Fruit fly (Drosophila melanogaster) whole organism, prepupa: ENCODE results near the gene mtDNA-helicase.

Experiments
- CG10631 ChIP-seq: fragments of 200-800 bp; sonication (Bioruptor generic); optimal IDR thresholded peaks from 2 replicates; lab custom pipeline; 2016; ENCODE audit warnings: missing biosample characterization, missing genetic modification characterization
- CG10669 ChIP-seq: fragments of 200-800 bp; sonication (Bioruptor generic); optimal IDR thresholded peaks from 3 replicates; lab custom pipeline; 2018; ENCODE audit warnings: missing biosample characterization, mild to moderate bottlenecking, missing genetic modification characterization, moderate library complexity
- CG11762 ChIP-seq: fragments of 200-800 bp; sonication (Bioruptor generic); optimal IDR thresholded peaks from 3 replicates; lab custom pipeline; 2016; ENCODE audit warnings: missing biosample characterization, missing genetic modification characterization; ENCODE audit not compliant: insufficient read depth
- CG1621 ChIP-seq: fragments of 200-800 bp; sonication (Bioruptor generic); optimal IDR thresholded peaks from 3 replicates; lab custom pipeline; 2018; ENCODE audit warnings: missing biosample characterization, mild to moderate bottlenecking, missing genetic modification characterization
- CG16779 ChIP-seq: fragments of 200-800 bp; sonication (Bioruptor generic); optimal IDR thresholded peaks from 3 replicates; lab custom pipeline; 2017; ENCODE audit warnings: missing biosample characterization, mild to moderate bottlenecking, missing genetic modification characterization
- CG3032 ChIP-seq: fragments of 200-800 bp; optimal IDR thresholded peaks from 2 replicates; lab custom pipeline; 2019; ENCODE audit warnings: missing biosample characterization, mild to moderate bottlenecking, missing genetic modification characterization, moderate library complexity
- CG32006 ChIP-seq: fragments of 200-800 bp; sonication (Bioruptor generic); optimal IDR thresholded peaks from 3 replicates; lab custom pipeline; 2017; ENCODE audit warnings: missing biosample characterization, mild to moderate bottlenecking, missing genetic modification characterization
- CG3919 ChIP-seq: fragments of 200-800 bp; sonication (Bioruptor generic); optimal IDR thresholded peaks from 3 replicates; lab custom pipeline; 2016; ENCODE audit warnings: missing biosample characterization, missing genetic modification characterization
- CG6276 ChIP-seq: fragments of 200-800 bp; sonication (Bioruptor generic); optimal IDR thresholded peaks from 2 replicates; lab custom pipeline; 2017; ENCODE audit warnings: missing biosample characterization, mild to moderate bottlenecking, missing genetic modification characterization
- CG6854 ChIP-seq: fragments of 200-800 bp; sonication (Bioruptor generic); optimal IDR thresholded peaks from 2 replicates; lab custom pipeline; 2017; ENCODE audit warnings: missing biosample characterization, mild to moderate bottlenecking, missing genetic modification characterization
- CG7368 ChIP-seq: fragments of 200-800 bp; sonication (Bioruptor generic); optimal IDR thresholded peaks from 3 replicates; lab custom pipeline; 2016; ENCODE audit warnings: missing biosample characterization, missing genetic modification characterization
- CG8119 ChIP-seq: fragments of 200-800 bp; sonication (Bioruptor generic); IDR thresholded peaks from 3 replicates; pipeline ENCODE4 v1.3.6; 2022; ENCODE audit warnings: missing biosample characterization, missing genetic modification characterization
- CG8319 ChIP-seq: fragments of 200-800 bp; sonication (Bioruptor generic); optimal IDR thresholded peaks from 3 replicates; lab custom pipeline; 2016; ENCODE audit warnings: missing biosample characterization, missing genetic modification characterization
- CG8632 ChIP-seq: fragments of 200-800 bp; sonication (Bioruptor generic); optimal IDR thresholded peaks from 3 replicates; lab custom pipeline; 2016; ENCODE audit warnings: missing biosample characterization, missing genetic modification characterization
- CG9139 ChIP-seq: fragments of 200-800 bp; sonication (Bioruptor generic); optimal IDR thresholded peaks from 3 replicates; lab custom pipeline; 2017; ENCODE audit warnings: missing biosample characterization, mild to moderate bottlenecking, missing genetic modification characterization
- Eip78C ChIP-seq: fragments of 200-800 bp; sonication (Bioruptor generic); peaks from one replicate; lab custom pipeline; 2016; ENCODE audit warnings: missing biosample characterization, missing genetic modification characterization
- Eip93F ChIP-seq: fragments of 200-800 bp; sonication (Bioruptor generic); optimal IDR thresholded peaks from 2 replicates; lab custom pipeline; 2016; ENCODE audit warnings: missing biosample characterization, mild to moderate bottlenecking, missing genetic modification characterization
- Ets21C ChIP-seq: fragments of 200-800 bp; sonication (Bioruptor generic); optimal IDR thresholded peaks from 3 replicates; lab custom pipeline; 2016; ENCODE audit warnings: missing biosample characterization, missing genetic modification characterization
- Hr39 ChIP-seq: fragments of 200-800 bp; sonication (Bioruptor generic); optimal IDR thresholded peaks from 2 replicates; lab custom pipeline; 2016; ENCODE audit warnings: missing biosample characterization, missing genetic modification characterization
- Hr4 ChIP-seq: fragments of 200-800 bp; sonication (Bioruptor generic); optimal IDR thresholded peaks from 3 replicates; lab custom pipeline; 2016; ENCODE audit warnings: missing biosample characterization, missing genetic modification characterization
- Lpt ChIP-seq: fragments of 200-800 bp; sonication (Bioruptor generic); optimal IDR thresholded peaks from 3 replicates; lab custom pipeline; 2016; ENCODE audit warnings: missing biosample characterization, missing genetic modification characterization
- Met ChIP-seq: fragments of 200-800 bp; sonication (Bioruptor generic); optimal IDR thresholded peaks from 3 replicates; lab custom pipeline; 2016; ENCODE audit warnings: missing biosample characterization, missing genetic modification characterization
- OdsH ChIP-seq: fragments of 200-800 bp; sonication (Bioruptor generic); optimal IDR thresholded peaks from 3 replicates; lab custom pipeline; 2016; ENCODE audit warnings: missing biosample characterization, missing genetic modification characterization
- Smox ChIP-seq: fragments of 200-800 bp; sonication (Bioruptor generic); optimal IDR thresholded peaks from 3 replicates; lab custom pipeline; 2016; ENCODE audit warnings: missing biosample characterization, missing genetic modification characterization
- Sox14 ChIP-seq: fragments of 200-800 bp; sonication (Bioruptor generic); optimal IDR thresholded peaks from 3 replicates; lab custom pipeline; 2016; ENCODE audit warnings: missing biosample characterization, missing genetic modification characterization
- Sox15 ChIP-seq: fragments of 200-800 bp; sonication (Bioruptor generic); optimal IDR thresholded peaks from 3 replicates; lab custom pipeline; 2016; ENCODE audit warnings: missing biosample characterization, missing genetic modification characterization
- cyc ChIP-seq: fragments of 200-800 bp; sonication (Bioruptor generic); optimal IDR thresholded peaks from 3 replicates; lab custom pipeline; 2016; ENCODE audit warnings: missing biosample characterization, missing genetic modification characterization
- dac ChIP-seq: fragments of 200-800 bp; sonication (Bioruptor generic); optimal IDR thresholded peaks from 2 replicates; lab custom pipeline; 2017; ENCODE audit warnings: missing biosample characterization, mild to moderate bottlenecking, missing genetic modification characterization
- dsx ChIP-seq: fragments of 200-800 bp; optimal IDR thresholded peaks from 3 replicates; lab custom pipeline; 2019; ENCODE audit warnings: missing biosample characterization, mild to moderate bottlenecking, missing genetic modification characterization, moderate library complexity; ENCODE audit not compliant: poor library complexity, severe bottlenecking
- eg ChIP-seq: fragments of 200-800 bp; sonication (Bioruptor generic); IDR thresholded peaks from 3 replicates; pipeline ENCODE4 v1.3.6; 2022; ENCODE audit warnings: missing biosample characterization, missing genetic modification characterization
- esn ChIP-seq: fragments of 200-800 bp; sonication (Bioruptor generic); optimal IDR thresholded peaks from 2 replicates; lab custom pipeline; 2016; ENCODE audit warnings: missing biosample characterization, mild to moderate bottlenecking, missing genetic modification characterization, moderate library complexity
- fd59A ChIP-seq: fragments of 200-800 bp; sonication (Bioruptor generic); optimal IDR thresholded peaks from 2 replicates; lab custom pipeline; 2017; ENCODE audit warnings: missing biosample characterization, mild to moderate bottlenecking, missing genetic modification characterization, missing genetic modification reagents
- fd85E ChIP-seq: fragments of 200-800 bp; sonication (Bioruptor generic); optimal IDR thresholded peaks from 3 replicates; lab custom pipeline; 2016; ENCODE audit warnings: missing biosample characterization, missing genetic modification characterization
- lz ChIP-seq: fragments of 200-800 bp; sonication (Bioruptor generic); optimal IDR thresholded peaks from 3 replicates; lab custom pipeline; 2016; ENCODE audit warnings: missing biosample characterization, missing genetic modification characterization
- spab ChIP-seq: fragments of 200-800 bp; sonication (Bioruptor generic); optimal IDR thresholded peaks from 2 replicates; lab custom pipeline; 2017; ENCODE audit warnings: missing biosample characterization, mild to moderate bottlenecking, missing genetic modification characterization, missing genetic modification reagents

mtDNA-helicase gene

DNA sequence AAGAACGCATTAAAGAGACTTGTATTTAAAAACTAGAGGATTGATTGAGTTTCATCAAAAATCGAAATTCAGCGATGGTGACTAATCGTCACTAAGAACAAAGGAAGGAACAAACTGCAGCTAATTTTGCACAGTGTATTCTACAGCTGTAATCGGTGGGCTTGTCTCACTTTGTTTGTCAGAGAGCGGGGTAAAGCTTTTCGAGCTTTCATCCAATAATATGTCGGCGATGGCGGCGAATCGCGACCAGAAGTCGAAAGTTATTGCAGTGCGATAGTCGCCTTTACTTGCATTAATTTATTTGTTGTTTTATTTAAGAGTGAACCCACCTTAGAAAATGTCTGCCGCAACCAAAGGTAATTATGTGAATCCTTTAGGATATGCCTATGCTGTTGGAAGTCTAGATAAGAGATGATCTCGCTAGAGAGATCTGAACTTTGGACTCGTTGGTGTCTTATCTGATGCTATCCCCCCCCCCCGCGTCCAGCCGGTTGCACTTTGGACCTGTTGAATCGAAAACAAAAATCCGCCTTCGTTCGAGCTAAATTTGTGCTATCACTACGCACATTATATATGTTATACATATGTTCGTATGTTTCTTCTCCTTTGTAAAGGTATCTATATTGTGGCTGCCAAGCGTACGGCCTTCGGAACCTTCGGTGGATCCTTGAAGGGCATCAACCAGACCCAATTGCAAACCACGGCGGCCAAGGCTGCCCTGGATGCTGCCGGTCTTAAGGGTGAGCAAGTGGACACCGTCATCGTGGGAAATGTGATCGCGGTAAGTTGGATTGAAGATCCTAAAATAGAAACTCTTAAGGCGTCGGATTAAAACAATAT, 22.0 kb upstream of the mtDNA-helicase start, which contains the start of gene yip2 (continued):
- TF ChIP-seq cyc (GFP tag; lab: Kevin White, UChicago): peak; percentile 57
- TF ChIP-seq CG10669: peak; percentile 98
- TF ChIP-seq fd85E: peak; percentile 96
- peak; percentile 66 for TF ChIP-seq lz (GFP tag; lab: Kevin White, UChicago)
- TF ChIP-seq CG8119: peak; percentile 97
- TF ChIP-seq fd59A (GFP tag; lab: Kevin White, UChicago): peak; percentile 39
- peak; percentile 100 for TF ChIP-seq CG6854
- peak; percentile 85 for TF ChIP-seq CG3032 (tag; lab: Kevin White, UChicago)
- peak; percentile 65 for TF ChIP-seq OdsH (GFP tag; lab: Kevin White, UChicago)
- peak; percentile 99 for TF ChIP-seq CG16779
- TF ChIP-seq Smox (GFP tag; lab: Kevin White, UChicago): peak; percentile 57
- peak; percentile 93 for TF ChIP-seq Sox14 (GFP tag; lab: Kevin White, UChicago)
- TF ChIP-seq Hr39: peak; percentile 43
- peak; percentile 92 for TF ChIP-seq CG8319 (GFP tag; lab: Kevin White, UChicago)
- TF ChIP-seq CG11762 (GFP tag; lab: Kevin White, UChicago): peak; percentile 93
- TF ChIP-seq dac (GFP tag; lab: Kevin White, UChicago): peak; percentile 75
- TF ChIP-seq CG8632 (GFP tag; lab: Kevin White, UChicago): peak; percentile 81
- peak; percentile 95 for TF ChIP-seq Lpt (GFP tag; lab: Kevin White, UChicago)
- TF ChIP-seq CG1621 (tag; lab: Kevin White, UChicago): peak; percentile 96
- peak; percentile 96 for TF ChIP-seq CG7368 (GFP tag; lab: Kevin White, UChicago)
- TF ChIP-seq Ets21C (GFP tag; lab: Kevin White, UChicago): peak; percentile 18
- TF ChIP-seq eg: peak; percentile 91
- TF ChIP-seq CG9139 (GFP tag; lab: Kevin White, UChicago): peak; percentile 100
- TF ChIP-seq CG3919 (GFP tag; lab: Kevin White, UChicago): peak; percentile 92
- TF ChIP-seq dsx (GFP tag; lab: Kevin White, UChicago): peak; percentile 92
- TF ChIP-seq CG10631 (GFP tag; lab: Kevin White, UChicago): peak; percentile 58
- peak; percentile 99 for TF ChIP-seq spab (GFP tag; lab: Kevin White, UChicago)
- TF ChIP-seq Sox15 (GFP tag; lab: Kevin White, UChicago): no peak
- TF ChIP-seq Hr4 (GFP tag; lab: Kevin White, UChicago): peak; percentile 84
- peak; percentile 100 for TF ChIP-seq CG6276 (GFP tag; lab: Kevin White, UChicago)
- peak; percentile 80 for TF ChIP-seq CG32006
- TF ChIP-seq Met (GFP tag; lab: Kevin White, UChicago): peak; percentile 87
- TF ChIP-seq Eip93F (GFP tag; lab: Kevin White, UChicago): peak; percentile 91

DNA sequence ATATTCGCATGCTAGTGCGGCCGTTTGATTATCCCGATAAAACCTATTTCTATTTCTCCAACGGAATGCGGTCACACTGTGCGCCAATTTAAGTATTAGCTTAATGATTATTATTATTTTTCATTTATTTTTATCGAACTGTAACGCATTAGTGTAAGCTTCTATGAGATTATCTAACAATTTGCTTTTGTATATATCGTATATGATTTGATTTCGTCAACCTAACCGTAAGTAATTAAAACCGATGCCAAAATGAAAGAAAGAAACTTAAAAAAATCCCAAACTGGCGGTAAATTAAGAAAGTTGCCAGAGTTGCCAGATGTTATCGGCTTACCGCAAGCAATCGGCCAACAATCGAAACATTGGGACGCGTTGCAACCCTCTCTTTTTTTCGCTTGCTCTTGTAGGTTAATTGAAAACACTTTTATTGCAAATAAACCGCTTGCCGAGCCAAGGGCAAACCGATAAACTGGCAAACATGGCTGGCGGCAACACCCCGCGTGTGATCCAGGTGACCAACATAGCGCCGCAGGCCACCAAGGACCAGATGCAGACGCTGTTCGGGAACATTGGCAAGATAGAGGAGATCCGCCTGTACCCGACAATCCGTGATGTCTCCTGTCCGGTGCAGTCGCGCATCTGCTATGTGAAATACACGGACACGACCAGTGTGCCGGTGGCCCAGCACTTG, 19.5 kb upstream of the mtDNA-helicase start, which contains the start of the genes Etl1 and Srp54:
Gene Etl1, minus strand, starts transcription at position 39 of the 691 bp plus-strand sequence.
Gene Srp54, plus strand, starts transcription at position 342 of the 691 bp plus-strand sequence.
- TF ChIP-seq CG16779: no peak
- peak; percentile 5 for TF ChIP-seq CG3032 (tag; lab: Kevin White, UChicago)
- TF ChIP-seq CG32006: no peak
- peak; percentile 3 for TF ChIP-seq lz (GFP tag; lab: Kevin White, UChicago)
- TF ChIP-seq esn (GFP tag; lab: Kevin White, UChicago): peak; percentile 11
- TF ChIP-seq Eip78C (GFP tag; lab: Kevin White, UChicago): peak; percentile 52
- peak; percentile 17 for TF ChIP-seq Sox14 (GFP tag; lab: Kevin White, UChicago)
- peak; percentile 22 for TF ChIP-seq CG3919 (GFP tag; lab: Kevin White, UChicago)
